Worm (Caenorhabditis elegans) whole organism, L3 larva: ENCODE measurements around the gene best-22.

Experiments used
- ceh-28 ChIP-seq: fragments of 150-350 bp; optimal IDR thresholded peaks from 2 replicates; lab custom pipeline; 2014; ENCODE audit warnings: missing biosample characterization, missing genetic modification reagents, missing genetic modification characterization
- ceh-82 ChIP-seq: fragments of 150-350 bp; optimal IDR thresholded peaks from 2 replicates; lab custom pipeline; 2014; ENCODE audit warnings: missing biosample characterization, missing genetic modification characterization
- egl-27 ChIP-seq: sonication (generic microtip); optimal IDR thresholded peaks from 4 replicates; lab custom pipeline; 2017; ENCODE audit warnings: missing biosample characterization, missing genetic modification reagents, missing genetic modification characterization
- lin-39 ChIP-seq: fragments of 150-350 bp; optimal IDR thresholded peaks from 2 replicates; lab custom pipeline; 2018; ENCODE audit warnings: missing biosample characterization, missing genetic modification reagents, missing genetic modification characterization
- mdl-1 ChIP-seq: fragments of 150-350 bp; optimal IDR thresholded peaks from 2 replicates; lab custom pipeline; 2014; ENCODE audit warnings: missing biosample characterization, missing genetic modification characterization
- nhr-11 ChIP-seq: fragments of 150-350 bp; optimal IDR thresholded peaks from 2 replicates; lab custom pipeline; 2014; ENCODE audit warnings: missing biosample characterization, missing genetic modification characterization
- nhr-237 ChIP-seq: fragments of 150-350 bp; optimal IDR thresholded peaks from 2 replicates; lab custom pipeline; 2014; ENCODE audit warnings: missing biosample characterization, missing genetic modification characterization
- nhr-25 ChIP-seq: sonication (generic microtip); optimal IDR thresholded peaks from 2 replicates; lab custom pipeline; 2017; ENCODE audit warnings: missing biosample characterization, missing genetic modification characterization
- nhr-76 ChIP-seq: fragments of 150-350 bp; sonication (generic microtip); optimal IDR thresholded peaks from 5 replicates; lab custom pipeline; 2014; ENCODE audit warnings: missing biosample characterization, missing genetic modification characterization
- nhr-77 ChIP-seq: fragments of 150-350 bp; optimal IDR thresholded peaks from 2 replicates; lab custom pipeline; 2014; ENCODE audit warnings: missing biosample characterization, missing genetic modification characterization
- pha-4 ChIP-seq: fragments of 150-350 bp; optimal IDR thresholded peaks from 2 replicates; lab custom pipeline; 2014; ENCODE audit warnings: missing biosample characterization, missing genetic modification reagents, missing genetic modification characterization
- unc-39 ChIP-seq: sonication (generic microtip); optimal IDR thresholded peaks from 4 replicates; lab custom pipeline; 2017; ENCODE audit warnings: missing biosample characterization, missing genetic modification characterization
- unc-62 ChIP-seq: fragments of 150-350 bp; sonication (generic microtip); optimal IDR thresholded peaks from 4 replicates; lab custom pipeline; 2014; ENCODE audit warnings: missing biosample characterization, missing genetic modification reagents, missing genetic modification characterization

ce11 chrIV:12404137-12404536 lies 54.4 kb downstream of the best-22 start, which contains the start of gene gex-3:
- no peak for TF ChIP-seq nhr-237 (tag; lab: Kevin White, UChicago)
- no peak for TF ChIP-seq mdl-1 (tag; lab: Kevin White, UChicago)
- TF ChIP-seq unc-62: no peak
- no peak for TF ChIP-seq nhr-77
- peak; percentile 9 for TF ChIP-seq nhr-11 (tag; lab: Kevin White, UChicago)
- peak; percentile 46 for TF ChIP-seq ceh-28 (tag; lab: Kevin White, UChicago)
- no peak for TF ChIP-seq unc-39 (tag; lab: Kevin White, UChicago)
- peak; percentile 89 for TF ChIP-seq nhr-25 (tag; lab: Kevin White, UChicago)
- TF ChIP-seq ceh-82 (tag; lab: Kevin White, UChicago): peak; percentile 6
- TF ChIP-seq egl-27 (tag; lab: Kevin White, UChicago): no peak
- peak; percentile 98 for TF ChIP-seq lin-39 (tag; lab: Kevin White, UChicago)
- no peak for TF ChIP-seq nhr-76 (tag; lab: Kevin White, UChicago)
- TF ChIP-seq pha-4 (tag; lab: Kevin White, UChicago): no peak
